Fruit fly (Drosophila melanogaster) whole organism, pupa: ENCODE results near the gene Naa30B.

ENCODE experiments used
- CG10348 ChIP-seq: fragments of 200-800 bp; sonication (Bioruptor generic); IDR thresholded peaks from 2 replicates; pipeline ENCODE4 v1.3.6; 2022; ENCODE audit warnings: missing biosample characterization, missing genetic modification characterization
- CG12605 ChIP-seq: fragments of 200-800 bp; sonication (Bioruptor generic); IDR thresholded peaks from 2 replicates; pipeline ENCODE4 v1.3.6; 2022; ENCODE audit warnings: missing biosample characterization, missing genetic modification characterization
- CG13204 ChIP-seq: fragments of 200-800 bp; sonication (Bioruptor generic); optimal IDR thresholded peaks from 2 replicates; lab custom pipeline; 2018; ENCODE audit warnings: missing biosample characterization, mild to moderate bottlenecking, missing genetic modification characterization, moderate library complexity
- CG14655 ChIP-seq: fragments of 200-800 bp; sonication (Bioruptor generic); optimal IDR thresholded peaks from 3 replicates; lab custom pipeline; 2017; ENCODE audit warnings: mild to moderate bottlenecking, missing biosample characterization, missing genetic modification reagents, missing genetic modification characterization
- CG15710 ChIP-seq: fragments of 200-800 bp; sonication (Bioruptor generic); optimal IDR thresholded peaks from 2 replicates; lab custom pipeline; 2018; ENCODE audit warnings: missing biosample characterization, mild to moderate bottlenecking, missing genetic modification characterization, moderate library complexity
- CG17806 ChIP-seq: fragments of 200-800 bp; sonication (Bioruptor generic); optimal IDR thresholded peaks from 2 replicates; lab custom pipeline; 2018; ENCODE audit warnings: missing biosample characterization, mild to moderate bottlenecking, missing genetic modification characterization, moderate library complexity
- CG32121 ChIP-seq: fragments of 200-800 bp; sonication (Bioruptor generic); IDR thresholded peaks from 2 replicates; pipeline ENCODE4 v1.3.6; 2022; ENCODE audit warnings: missing biosample characterization, missing genetic modification characterization
- CG34367 ChIP-seq: fragments of 200-800 bp; sonication (Bioruptor generic); optimal IDR thresholded peaks from 2 replicates; lab custom pipeline; 2018; ENCODE audit warnings: missing biosample characterization, mild to moderate bottlenecking, missing genetic modification characterization
- CG4496 ChIP-seq: fragments of 200-800 bp; sonication (Bioruptor generic); IDR thresholded peaks from 3 replicates; pipeline ENCODE4 v1.3.6; 2022; ENCODE audit warnings: missing biosample characterization, missing genetic modification characterization
- CG8159 ChIP-seq: fragments of 200-800 bp; sonication (Bioruptor generic); optimal IDR thresholded peaks from 3 replicates; lab custom pipeline; 2018; ENCODE audit warnings: missing biosample characterization, mild to moderate bottlenecking, missing genetic modification characterization, moderate library complexity
- CG8301 ChIP-seq: fragments of 200-800 bp; sonication (Bioruptor generic); optimal IDR thresholded peaks from 2 replicates; lab custom pipeline; 2018; ENCODE audit warnings: missing biosample characterization, mild to moderate bottlenecking, missing genetic modification characterization
- CG9948 ChIP-seq: fragments of 200-800 bp; sonication (Bioruptor generic); optimal IDR thresholded peaks from 2 replicates; lab custom pipeline; 2018; ENCODE audit warnings: missing biosample characterization, mild to moderate bottlenecking, missing genetic modification characterization, moderate library complexity
- D1 ChIP-seq: fragments of 200-800 bp; sonication (Bioruptor generic); optimal IDR thresholded peaks from 2 replicates; lab custom pipeline; 2018; ENCODE audit warnings: missing biosample characterization, mild to moderate bottlenecking, missing genetic modification characterization, moderate library complexity
- EcR ChIP-seq: fragments of 200-800 bp; sonication (Bioruptor generic); optimal IDR thresholded peaks from 3 replicates; lab custom pipeline; 2019; ENCODE audit warnings: missing biosample characterization, missing genetic modification characterization, mild to moderate bottlenecking, moderate library complexity, missing genetic modification reagents
- Ets98B ChIP-seq: fragments of 200-800 bp; sonication (Bioruptor generic); IDR thresholded peaks from 2 replicates; pipeline ENCODE4 v1.3.6; 2022; ENCODE audit warnings: missing biosample characterization, missing genetic modification characterization
- Pif1A ChIP-seq: fragments of 200-800 bp; sonication (Bioruptor generic); optimal IDR thresholded peaks from 3 replicates; lab custom pipeline; 2016; ENCODE audit warnings: missing biosample characterization, missing genetic modification characterization
- Pif1B ChIP-seq: fragments of 200-800 bp; sonication (Bioruptor generic); optimal IDR thresholded peaks from 3 replicates; lab custom pipeline; 2016; ENCODE audit warnings: missing biosample characterization, missing genetic modification characterization
- Snoo ChIP-seq: fragments of 200-800 bp; sonication (Bioruptor generic); optimal IDR thresholded peaks from 3 replicates; lab custom pipeline; 2017; ENCODE audit warnings: missing biosample characterization, mild to moderate bottlenecking, missing genetic modification characterization, inconsistent platforms
- fd96Ca ChIP-seq: fragments of 200-800 bp; sonication (Bioruptor generic); IDR thresholded peaks from 3 replicates; pipeline ENCODE4 v1.3.6; 2022; ENCODE audit warnings: missing biosample characterization, missing genetic modification characterization
- gl ChIP-seq: fragments of 200-800 bp; sonication (Bioruptor generic); optimal IDR thresholded peaks from 2 replicates; lab custom pipeline; 2018; ENCODE audit warnings: missing biosample characterization, mild to moderate bottlenecking, missing genetic modification characterization
- rn ChIP-seq: fragments of 200-800 bp; sonication (Bioruptor generic); IDR thresholded peaks from 2 replicates; pipeline ENCODE4 v1.3.6; 2022; ENCODE audit warnings: missing biosample characterization, missing genetic modification characterization

Naa30B gene

DNA sequence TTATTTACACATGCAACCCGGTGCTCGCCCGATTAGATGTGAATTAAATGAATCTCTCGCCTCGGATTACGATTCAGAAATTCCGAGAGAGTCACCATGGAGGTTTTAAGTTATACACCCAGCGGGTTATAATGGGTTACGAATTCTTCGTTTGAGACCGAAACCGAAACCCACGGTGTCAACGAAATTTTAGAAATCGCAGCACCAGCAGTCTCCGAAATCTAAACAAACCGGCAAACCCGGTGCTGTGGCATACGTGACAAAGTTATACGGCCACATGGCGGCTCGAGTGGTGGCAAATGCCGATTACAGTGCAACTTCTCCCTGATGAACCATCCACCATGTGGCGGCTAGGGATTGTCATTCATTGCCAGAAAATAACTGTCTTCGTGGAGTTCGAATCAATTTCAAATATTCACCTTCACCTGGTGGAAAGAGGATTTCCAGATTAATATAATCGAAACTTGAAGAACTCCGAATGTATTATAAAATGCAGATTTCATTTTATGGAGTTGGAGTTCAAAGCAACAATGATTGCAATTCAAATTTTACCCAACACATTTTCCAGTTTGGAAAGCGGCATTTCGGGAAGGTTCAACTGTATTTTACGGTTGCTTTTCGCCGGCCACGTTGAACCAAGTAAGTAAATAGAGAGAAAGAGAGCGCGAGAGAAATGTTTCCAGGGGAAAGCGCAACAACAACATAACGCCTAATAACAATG lies 44.1 kb upstream of the Naa30B start:
- TF ChIP-seq CG10348 (no peak), CG15710 (tag; lab: Kevin White, UChicago) (peak; percentile 55), CG12605 (GFP tag; lab: Robert Waterston, UW) (peak; percentile 50), Snoo (tag; lab: Kevin White, UChicago) (peak; percentile 21), CG17806 (peak; percentile 55), EcR (GFP tag; lab: Kevin White, UChicago) (no peak), CG32121 (GFP tag; lab: Robert Waterston, UW) (peak; percentile 63), CG13204 (GFP tag; lab: Kevin White, UChicago) (no peak), CG8301 (tag; lab: Kevin White, UChicago) (peak; percentile 77), fd96Ca (GFP tag; lab: Robert Waterston, UW) (peak; percentile 84), Pif1A (GFP tag; lab: Kevin White, UChicago) (peak; percentile 65), gl (tag; lab: Kevin White, UChicago) (no peak), CG14655 (GFP tag; lab: Kevin White, UChicago) (peak; percentile 77), Pif1B (GFP tag; lab: Kevin White, UChicago) (peak; percentile 42), CG8159 (tag; lab: Kevin White, UChicago) (peak; percentile 53), CG34367 (tag; lab: Kevin White, UChicago) (peak; percentile 1), D1 (no peak), CG9948 (peak; percentile 51), CG4496 (peak; percentile 68), Ets98B (peak; percentile 62), rn (GFP tag; lab: Robert Waterston, UW) (0 out of 2 replicates have a peak, but pooled peaks have one; percentile 23)

- TF ChIP-seq CG8159 (tag; lab: Kevin White, UChicago) (no peak), CG15710 (tag; lab: Kevin White, UChicago) (no peak), Pif1B (GFP tag; lab: Kevin White, UChicago) (no peak), CG12605 (GFP tag; lab: Robert Waterston, UW) (no peak), CG32121 (GFP tag; lab: Robert Waterston, UW) (no peak), CG10348 (no peak), CG8301 (tag; lab: Kevin White, UChicago) (no peak), gl (tag; lab: Kevin White, UChicago) (no peak), D1 (no peak), CG14655 (GFP tag; lab: Kevin White, UChicago) (no peak), Pif1A (GFP tag; lab: Kevin White, UChicago) (no peak), fd96Ca (GFP tag; lab: Robert Waterston, UW) (no peak)
- TF ChIP-seq, all 21 proteins: peak for 0
These were observed 30.4 kb upstream of the Naa30B start, which contains the start of the genes hfp and Psa for dm6 chr3L:1502086-1502893. Gene hfp, minus strand, starts transcription at chr3L:1502590. Gene Psa, plus strand, starts transcription at chr3L:1502843.

DNA sequence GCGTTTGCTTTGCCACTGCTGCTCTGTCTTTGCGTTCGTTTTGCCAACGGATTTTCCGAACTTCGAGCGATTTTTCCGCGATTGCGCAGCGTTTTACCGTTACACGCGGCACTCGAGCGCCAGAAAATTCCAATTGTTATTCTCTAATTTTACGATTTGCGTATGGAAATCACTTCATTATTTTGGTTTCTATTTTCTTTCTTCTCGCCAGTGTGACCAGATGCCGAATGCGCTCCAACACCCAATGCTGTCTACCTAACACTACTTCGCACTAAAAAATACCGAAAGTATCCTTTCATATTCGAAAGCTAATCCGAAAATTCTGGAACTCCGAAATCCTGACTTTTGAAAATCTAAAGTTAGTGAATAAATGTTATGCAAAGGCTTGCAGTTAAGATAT lies 24.5 kb upstream of the Naa30B start, which contains the start of gene CG12084:
Gene CG12084 (minus strand): TSS at position 236 of the 400 bp plus-strand sequence.
- peak; percentile 9; the same call in 1 of the 2 replicates for TF ChIP-seq CG12605 (GFP tag; lab: Robert Waterston, UW)
- no peak for TF ChIP-seq Pif1B (GFP tag; lab: Kevin White, UChicago)

DNA sequence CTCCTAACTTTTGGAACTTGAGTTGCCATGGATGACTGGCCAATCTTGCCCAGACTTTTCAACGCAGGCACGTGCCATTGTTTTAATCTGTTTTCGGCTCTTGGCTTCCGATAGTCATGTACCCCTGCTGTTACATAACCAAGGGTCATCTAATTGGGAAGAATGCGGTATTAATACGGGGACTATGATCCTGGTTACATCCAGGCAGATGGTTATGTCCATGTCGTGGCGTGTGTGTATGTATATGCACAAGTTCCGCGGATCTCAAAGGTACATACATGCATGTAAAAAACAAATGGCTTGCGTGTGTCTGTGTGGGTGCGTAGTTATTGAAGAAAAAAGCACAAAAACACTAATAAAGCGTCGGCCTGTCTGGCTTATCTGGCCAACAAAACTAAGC lies 23.9 kb upstream of the Naa30B start:
- no peak for TF ChIP-seq Snoo (tag; lab: Kevin White, UChicago)
- no peak for TF ChIP-seq CG8301 (tag; lab: Kevin White, UChicago)
- no peak for TF ChIP-seq CG14655 (GFP tag; lab: Kevin White, UChicago)
- no peak for TF ChIP-seq CG8159 (tag; lab: Kevin White, UChicago)
- TF ChIP-seq fd96Ca (GFP tag; lab: Robert Waterston, UW) = no peak
- TF ChIP-seq CG12605 (GFP tag; lab: Robert Waterston, UW) = no peak
- TF ChIP-seq rn (GFP tag; lab: Robert Waterston, UW) = no peak
- TF ChIP-seq CG17806 = no peak
- TF ChIP-seq gl (tag; lab: Kevin White, UChicago) = no peak
- no peak for TF ChIP-seq CG9948

DNA sequence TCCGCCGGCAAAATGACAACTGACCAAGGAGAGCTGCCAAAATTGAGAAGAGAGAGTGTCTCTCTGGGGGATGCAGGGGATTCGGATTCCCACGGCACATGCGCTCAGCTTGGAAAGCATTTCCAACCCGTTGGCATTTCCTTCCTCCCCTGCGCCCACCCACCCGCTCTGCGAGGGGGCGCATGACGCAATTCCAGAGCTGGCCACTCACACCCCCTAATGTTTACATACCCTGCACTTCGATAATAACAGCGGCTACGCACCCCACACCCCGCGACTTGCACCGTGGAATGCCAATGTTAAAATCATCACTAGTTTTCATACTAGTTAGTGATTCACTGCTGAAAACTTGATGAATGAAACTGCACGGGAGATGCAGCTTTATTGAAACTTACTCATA lies 17.7 kb upstream of the Naa30B start, which contains the start of gene stet:
Gene stet (minus strand): TSS at position 25 of the 400 bp plus-strand sequence.
- TF ChIP-seq CG12605 (GFP tag; lab: Robert Waterston, UW) (peak; percentile 49; the same call in 1 of the 2 replicates), CG10348 (no peak), CG32121 (GFP tag; lab: Robert Waterston, UW) (0 out of 2 replicates have a peak, but pooled peaks have one; percentile 21), CG4496 (peak; percentile 61; the same call in 1 of the 3 replicates)
